Worm (Caenorhabditis elegans) whole organism, early embryonic: ENCODE results near the gene C10E2.1.

Source experiments
- aly-1 ChIP-seq: sonication (generic microtip); optimal IDR thresholded peaks from 2 replicates; lab custom pipeline; 2016; ENCODE audit warnings: missing genetic modification characterization, missing compliant biosample characterization
- ama-1 ChIP-seq: fragments of 150-350 bp; optimal IDR thresholded peaks from 2 replicates; lab custom pipeline; 2014
- flt-1 ChIP-seq: fragments of 200-800 bp; sonication (Bioruptor generic); IDR thresholded peaks from 2 replicates; pipeline ENCODE4 v1.3.6; 2022; ENCODE audit warnings: missing genetic modification characterization, missing compliant biosample characterization
- pes-1 ChIP-seq: fragments of 200-800 bp; sonication (Bioruptor generic); IDR thresholded peaks from 2 replicates; pipeline ENCODE4 v1.3.6; 2022; ENCODE audit warnings: missing genetic modification reagents, missing genetic modification characterization, missing compliant biosample characterization
- scrt-1 ChIP-seq: fragments of 200-800 bp; sonication (Bioruptor generic); IDR thresholded peaks from 2 replicates; pipeline ENCODE4 v1.3.6; 2022; ENCODE audit warnings: missing genetic modification characterization, missing compliant biosample characterization
- sea-1 ChIP-seq: fragments of 200-800 bp; sonication (Bioruptor generic); conservative IDR thresholded peaks from 2 replicates; pipeline ENCODE4 v1.3.6; 2022; ENCODE audit warnings: missing genetic modification characterization, missing compliant biosample characterization
- tbx-11 ChIP-seq: fragments of 200-800 bp; sonication (Bioruptor generic); IDR thresholded peaks from 2 replicates; pipeline ENCODE4 v1.3.6; 2022; ENCODE audit warnings: missing genetic modification characterization, missing compliant biosample characterization
- tra-4 ChIP-seq: sonication (generic microtip); optimal IDR thresholded peaks from 2 replicates; lab custom pipeline; 2017; ENCODE audit warnings: missing genetic modification characterization, missing compliant biosample characterization

DNA sequence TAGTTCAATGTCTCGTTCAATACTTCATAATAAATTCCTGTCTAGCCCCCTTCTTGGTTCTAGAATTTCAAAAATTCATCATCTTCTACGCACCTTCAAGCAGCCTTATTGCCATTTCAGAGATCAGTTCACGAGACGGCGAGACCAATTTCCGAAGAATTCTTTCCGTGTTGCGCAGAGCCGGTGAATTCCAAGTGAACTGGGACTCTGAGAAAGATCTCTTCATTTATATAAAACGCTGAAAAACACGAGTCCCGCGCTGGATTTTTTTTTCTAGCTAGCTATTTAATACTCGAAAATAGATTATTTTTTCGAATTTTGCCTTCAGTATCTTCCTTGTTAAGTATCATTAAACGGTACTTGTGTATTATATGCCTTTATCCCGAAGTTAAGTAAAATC, 31.5 kb upstream of the C10E2.1 start:
- TF ChIP-seq tbx-11 (GFP tag; lab: Robert Waterston, UW) (no peak), ama-1 (no peak), sea-1 (GFP tag; lab: Robert Waterston, UW) (no peak), flt-1 (GFP tag; lab: Robert Waterston, UW) (no peak), scrt-1 (no peak), aly-1 (no peak), tra-4 (tag; lab: Kevin White, UChicago) (no peak), pes-1 (GFP tag; lab: Robert Waterston, UW) (no peak)
